Fruit fly (Drosophila melanogaster): ENCODE results near the gene MED14.

- TF ChIP-seq psq (optimal IDR thresholded peaks at IDR 0.05): no peak
- TF ChIP-seq ttk (optimal IDR thresholded peaks at IDR 0.05): no peak
- TF ChIP-seq insv (optimal IDR thresholded peaks at IDR 0.05): no peak
- TF ChIP-seq Sin3A (optimal IDR thresholded peaks at IDR 0.05): no peak
These were observed 41.9 kb downstream of the MED14 start for dm6 chr3L:635016-635363.
